Worm (Caenorhabditis elegans) whole organism, young adult: ENCODE measurements around the gene cht-3.

Experiments
- B0261.1 ChIP-seq: sonication (generic microtip); optimal IDR thresholded peaks from 2 replicates; lab custom pipeline; 2016; ENCODE audit warnings: mild to moderate bottlenecking, missing genetic modification characterization, moderate library complexity, missing compliant biosample characterization
- C06A6.2 ChIP-seq: fragments of 200-800 bp; sonication (Bioruptor generic); conservative IDR thresholded peaks from 2 replicates; pipeline ENCODE4 v1.3.6; 2022; ENCODE audit warnings: missing genetic modification characterization, missing compliant biosample characterization
- C17E4.6 ChIP-seq: fragments of 200-800 bp; sonication (Bioruptor generic); IDR thresholded peaks from 2 replicates; pipeline ENCODE4 v1.3.6; 2022; ENCODE audit warnings: missing genetic modification reagents, missing genetic modification characterization, missing compliant biosample characterization
- D2030.7 ChIP-seq: fragments of 200-800 bp; sonication (Bioruptor generic); IDR thresholded peaks from 2 replicates; pipeline ENCODE4 v1.3.6; 2022; ENCODE audit warnings: missing genetic modification reagents, missing genetic modification characterization, missing compliant biosample characterization
- F22D6.2 ChIP-seq: sonication (generic microtip); optimal IDR thresholded peaks from 2 replicates; lab custom pipeline; 2016; ENCODE audit warnings: mild to moderate bottlenecking, missing genetic modification characterization, missing compliant biosample characterization
- F33H1.4 ChIP-seq: fragments of 200-800 bp; sonication (Bioruptor generic); IDR thresholded peaks from 2 replicates; pipeline ENCODE4 v1.3.6; 2022; ENCODE audit warnings: missing genetic modification reagents, missing genetic modification characterization, missing compliant biosample characterization
- F49E8.2 ChIP-seq: sonication (generic microtip); optimal IDR thresholded peaks from 3 replicates; lab custom pipeline; 2017; ENCODE audit warnings: missing genetic modification characterization, mild to moderate bottlenecking, missing compliant biosample characterization, antibody characterized with exemption, moderate library complexity; ENCODE audit not compliant: insufficient read depth
- F57C9.4 ChIP-seq: sonication (generic microtip); optimal IDR thresholded peaks from 2 replicates; lab custom pipeline; 2017; ENCODE audit warnings: mild to moderate bottlenecking, missing genetic modification characterization, missing compliant biosample characterization
- Y53F4B.3 ChIP-seq: fragments of 200-800 bp; sonication (Bioruptor generic); IDR thresholded peaks from 2 replicates; pipeline ENCODE4 v1.3.6; 2022; ENCODE audit warnings: missing genetic modification reagents, missing genetic modification characterization, missing compliant biosample characterization
- Y53G8AR.9 ChIP-seq: fragments of 200-800 bp; sonication (Bioruptor generic); conservative IDR thresholded peaks from 2 replicates; pipeline ENCODE4 v1.3.6; 2022; ENCODE audit warnings: missing genetic modification reagents, missing genetic modification characterization, missing compliant biosample characterization
- ZK185.1 ChIP-seq: sonication (generic microtip); optimal IDR thresholded peaks from 2 replicates; lab custom pipeline; 2016; ENCODE audit warnings: mild to moderate bottlenecking, missing genetic modification characterization, missing compliant biosample characterization; ENCODE audit not compliant: poor library complexity, severe bottlenecking
- aptf-2 ChIP-seq: fragments of 200-800 bp; sonication (Bioruptor generic); conservative IDR thresholded peaks from 2 replicates; pipeline ENCODE4 v1.3.6; 2022; ENCODE audit warnings: missing genetic modification reagents, missing genetic modification characterization, missing compliant biosample characterization
- atf-7 ChIP-seq: sonication (generic microtip); optimal IDR thresholded peaks from 2 replicates; lab custom pipeline; 2017; ENCODE audit warnings: mild to moderate bottlenecking, missing genetic modification characterization, missing compliant biosample characterization
- athp-1 ChIP-seq: sonication (generic microtip); optimal IDR thresholded peaks from 2 replicates; lab custom pipeline; 2017; ENCODE audit warnings: mild to moderate bottlenecking, missing genetic modification characterization, missing compliant biosample characterization
- attf-3 ChIP-seq: fragments of 200-800 bp; sonication (Bioruptor generic); conservative IDR thresholded peaks from 2 replicates; pipeline ENCODE4 v1.3.6; 2022; ENCODE audit warnings: missing genetic modification reagents, missing genetic modification characterization, missing compliant biosample characterization
- attf-5 ChIP-seq: fragments of 200-800 bp; sonication (Bioruptor generic); optimal IDR thresholded peaks from 2 replicates; lab custom pipeline; 2018; ENCODE audit warnings: mild to moderate bottlenecking, missing genetic modification characterization, missing compliant biosample characterization
- attf-6 ChIP-seq: fragments of 200-800 bp; sonication (Bioruptor generic); IDR thresholded peaks from 2 replicates; pipeline ENCODE4 v1.3.6; 2022; ENCODE audit warnings: missing genetic modification reagents, missing genetic modification characterization, missing compliant biosample characterization
- ceh-40 ChIP-seq: fragments of 200-800 bp; sonication (Bioruptor generic); IDR thresholded peaks from 2 replicates; pipeline ENCODE4 v1.3.6; 2022; ENCODE audit warnings: missing genetic modification characterization, missing compliant biosample characterization
- ceh-58 ChIP-seq: fragments of 200-800 bp; sonication (Bioruptor generic); IDR thresholded peaks from 2 replicates; pipeline ENCODE4 v1.3.6; 2022; ENCODE audit warnings: missing genetic modification characterization, missing compliant biosample characterization
- ceh-91 ChIP-seq: fragments of 200-800 bp; sonication (Bioruptor generic); IDR thresholded peaks from 2 replicates; pipeline ENCODE4 v1.3.6; 2022; ENCODE audit warnings: missing genetic modification reagents, missing genetic modification characterization, missing compliant biosample characterization
- chd-7 ChIP-seq: sonication (generic microtip); optimal IDR thresholded peaks from 2 replicates; lab custom pipeline; 2016; ENCODE audit warnings: mild to moderate bottlenecking, missing genetic modification characterization, moderate library complexity, missing compliant biosample characterization
- egl-18 ChIP-seq: fragments of 200-800 bp; sonication (Bioruptor generic); IDR thresholded peaks from 2 replicates; pipeline ENCODE4 v1.3.6; 2022; ENCODE audit warnings: missing genetic modification reagents, missing genetic modification characterization, missing compliant biosample characterization
- egl-44 ChIP-seq: fragments of 200-800 bp; sonication (Bioruptor generic); IDR thresholded peaks from 2 replicates; pipeline ENCODE4 v1.3.6; 2022; ENCODE audit warnings: missing genetic modification reagents, missing genetic modification characterization, missing compliant biosample characterization
- egrh-3 ChIP-seq: fragments of 200-800 bp; sonication (Bioruptor generic); IDR thresholded peaks from 2 replicates; pipeline ENCODE4 v1.3.6; 2022; ENCODE audit warnings: missing genetic modification reagents, missing genetic modification characterization, missing compliant biosample characterization
- fkh-3 ChIP-seq: sonication (generic microtip); optimal IDR thresholded peaks from 2 replicates; lab custom pipeline; 2016; ENCODE audit warnings: mild to moderate bottlenecking, missing genetic modification characterization, missing compliant biosample characterization
- hsf-1 ChIP-seq: fragments of 200-800 bp; sonication (Bioruptor generic); IDR thresholded peaks from 2 replicates; pipeline ENCODE4 v1.3.6; 2022; ENCODE audit warnings: missing genetic modification reagents, missing genetic modification characterization, missing compliant biosample characterization
- let-526 ChIP-seq: fragments of 200-800 bp; sonication (Bioruptor generic); IDR thresholded peaks from 2 replicates; pipeline ENCODE4 v1.3.6; 2022; ENCODE audit warnings: missing genetic modification reagents, missing genetic modification characterization, missing compliant biosample characterization
- lin-35 ChIP-seq, 3 experiments: fragments of 150-350 bp in 2 of 3; sonication (generic microtip) in 1 of 3; optimal IDR thresholded peaks; 2 replicates each; lab custom pipeline; 2014 to 2018; ENCODE audit warnings: missing biosample characterization in 3 of 3, missing genetic modification characterization in 3 of 3, missing genetic modification reagents in 3 of 3
- madf-6 ChIP-seq: fragments of 200-800 bp; sonication (Bioruptor generic); IDR thresholded peaks from 2 replicates; pipeline ENCODE4 v1.3.6; 2022; ENCODE audit warnings: missing genetic modification reagents, missing genetic modification characterization, missing compliant biosample characterization
- pha-4 ChIP-seq: fragments of 150-350 bp; sonication (generic microtip); optimal IDR thresholded peaks from 2 replicates; lab custom pipeline; 2014; ENCODE audit warnings: missing biosample characterization, missing genetic modification reagents, missing genetic modification characterization
- snpc-3.4 ChIP-seq: sonication (generic microtip); optimal IDR thresholded peaks from 2 replicates; lab custom pipeline; 2017; ENCODE audit warnings: missing genetic modification characterization, mild to moderate bottlenecking, missing compliant biosample characterization, antibody characterized with exemption, moderate library complexity, missing genotype, missing genetic modification reagents
- snpc-4 ChIP-seq, 5 experiments: fragments of 150-350 bp in 1 of 5; sonication (generic microtip) in 4 of 5; optimal IDR thresholded peaks; 2 replicates each; lab custom pipeline; 2014 to 2018; ENCODE audit warnings: missing genetic modification characterization in 5 of 5, missing biosample characterization in 3 of 5, antibody characterized with exemption in 2 of 5, mild to moderate bottlenecking in 2 of 5, missing compliant biosample characterization in 2 of 5, missing genotype in 2 of 5, moderate library complexity in 2 of 5, missing genetic modification reagents in 1 of 5
- sptf-2 ChIP-seq: fragments of 200-800 bp; sonication (Bioruptor generic); optimal IDR thresholded peaks from 2 replicates; lab custom pipeline; 2018; ENCODE audit warnings: mild to moderate bottlenecking, missing genetic modification characterization, missing compliant biosample characterization
- tbp1 ChIP-seq: fragments of 200-800 bp; sonication (Bioruptor generic); optimal IDR thresholded peaks from 2 replicates; lab custom pipeline; 2018; ENCODE audit warnings: mild to moderate bottlenecking, missing genetic modification characterization, missing compliant biosample characterization
- ztf-18 ChIP-seq: sonication (generic microtip); optimal IDR thresholded peaks from 2 replicates; lab custom pipeline; 2016; ENCODE audit warnings: missing genotype, mild to moderate bottlenecking, missing genetic modification characterization, missing compliant biosample characterization
- ztf-22 ChIP-seq: fragments of 200-800 bp; sonication (Bioruptor generic); optimal IDR thresholded peaks from 2 replicates; lab custom pipeline; 2018; ENCODE audit warnings: mild to moderate bottlenecking, missing genetic modification characterization, moderate library complexity, missing compliant biosample characterization
- ztf-3 ChIP-seq: fragments of 200-800 bp; sonication (Bioruptor generic); optimal IDR thresholded peaks from 2 replicates; lab custom pipeline; 2018; ENCODE audit warnings: mild to moderate bottlenecking, missing genetic modification characterization, missing compliant biosample characterization

The cht-3 gene

ce11 chrIV:6978625-6979024, 24.8 kb upstream of the cht-3 start:
- TF ChIP-seq sptf-2 (GFP tag; lab: Kevin White, UChicago) (no peak), egl-44 (GFP tag; lab: Robert Waterston, UW) (0 out of 2 replicates have a peak, but pooled peaks have one; percentile 13), attf-6 (0 out of 2 replicates have a peak, but pooled peaks have one; percentile 35), madf-6 (GFP tag; lab: Robert Waterston, UW) (peak; percentile 43; the same call in 1 of the 2 replicates), aptf-2 (GFP tag; lab: Robert Waterston, UW) (no peak), snpc-4 (GFP tag; optimal IDR thresholded peaks at IDR 0.05; lab: Kevin White, UChicago) (no peak), snpc-4 (tag; optimal IDR thresholded peaks at IDR 0.05; lab: Kevin White, UChicago) (peak in 1 of 4 experiments; percentile 39), F33H1.4 (GFP tag; lab: Robert Waterston, UW) (peak; percentile 16; the same call in 1 of the 2 replicates), F49E8.2 (tag; lab: Kevin White, UChicago) (peak; percentile 44), snpc-3.4 (tag; lab: Kevin White, UChicago) (peak; percentile 61)

ce11 chrIV:6984449-6985380, 18.7 kb upstream of the cht-3 start:
- TF ChIP-seq ztf-22: no peak
- TF ChIP-seq ztf-3: no peak
- TF ChIP-seq athp-1 (tag; lab: Kevin White, UChicago): no peak
- no peak for TF ChIP-seq egrh-3 (GFP tag; lab: Robert Waterston, UW)
- no peak for TF ChIP-seq chd-7 (tag; lab: Kevin White, UChicago)
- TF ChIP-seq ceh-40 (GFP tag; lab: Robert Waterston, UW): no peak
- TF ChIP-seq fkh-3 (tag; lab: Kevin White, UChicago): no peak
- TF ChIP-seq hsf-1 (GFP tag; lab: Robert Waterston, UW): no peak
- TF ChIP-seq attf-3 (GFP tag; lab: Robert Waterston, UW): no peak
- TF ChIP-seq pha-4 (tag; lab: Kevin White, UChicago): no peak
- TF ChIP-seq attf-6: no peak
- no peak for TF ChIP-seq attf-5 (GFP tag; lab: Kevin White, UChicago)
- TF ChIP-seq ztf-18 (tag; lab: Kevin White, UChicago): no peak
- TF ChIP-seq lin-35 (GFP tag; optimal IDR thresholded peaks at IDR 0.05; lab: Kevin White, UChicago): no peak
- no peak for TF ChIP-seq Y53G8AR.9 (GFP tag; lab: Robert Waterston, UW)

ce11 chrIV:6986835-6987234, 16.6 kb upstream of the cht-3 start, which contains the start of gene prkl-1:
Gene prkl-1, minus strand, starts transcription at chrIV:6986935.
- TF ChIP-seq C06A6.2 (GFP tag; lab: Robert Waterston, UW): no peak

- TF ChIP-seq F57C9.4 (tag; lab: Kevin White, UChicago) (no peak), ceh-91 (GFP tag; lab: Robert Waterston, UW) (no peak), ZK185.1 (tag; lab: Kevin White, UChicago) (no peak), C17E4.6 (GFP tag; lab: Robert Waterston, UW) (no peak), B0261.1 (tag; lab: Kevin White, UChicago) (no peak), F22D6.2 (no peak), attf-6 (no peak), D2030.7 (GFP tag; lab: Robert Waterston, UW) (no peak), egl-18 (GFP tag; lab: Robert Waterston, UW) (no peak), fkh-3 (tag; lab: Kevin White, UChicago) (no peak), tbp1 (no peak), let-526 (GFP tag; lab: Robert Waterston, UW) (no peak), ztf-18 (tag; lab: Kevin White, UChicago) (no peak), atf-7 (tag; lab: Kevin White, UChicago) (no peak), lin-35 (GFP tag; optimal IDR thresholded peaks at IDR 0.05; lab: Kevin White, UChicago) (no peak), ceh-58 (GFP tag; lab: Robert Waterston, UW) (no peak), Y53F4B.3 (GFP tag; lab: Robert Waterston, UW) (no peak)
Observed at ce11 chrIV:6991070-6991469, 12.4 kb upstream of the cht-3 start.
